Worm (Caenorhabditis elegans): ENCODE data around the gene cyp-29A2.

The cyp-29A2 gene

ce11 chrV:11174663-11175062 lies 42.7 kb upstream of the cyp-29A2 start:
- no peak for TF ChIP-seq nhr-232 (tag; optimal IDR thresholded peaks at IDR 0.05)
- TF ChIP-seq ets-4 (tag; optimal IDR thresholded peaks at IDR 0.05), result no peak
- no peak for TF ChIP-seq C08G9.2 (tag; optimal IDR thresholded peaks at IDR 0.05)
- TF ChIP-seq ceh-6 (GFP tag; optimal IDR thresholded peaks at IDR 0.05), result no peak
- no peak for TF ChIP-seq K02D7.2 (tag; optimal IDR thresholded peaks at IDR 0.05)
- TF ChIP-seq unc-55 (GFP tag; optimal IDR thresholded peaks at IDR 0.05), result no peak
- no peak for TF ChIP-seq C38D4.7 (GFP tag; optimal IDR thresholded peaks at IDR 0.05)
- TF ChIP-seq unc-3 (GFP tag; conservative IDR thresholded peaks at IDR 0.05), result no peak
- no peak for TF ChIP-seq unc-3 (tag; optimal IDR thresholded peaks at IDR 0.05)
- TF ChIP-seq ztf-16 (tag; optimal IDR thresholded peaks at IDR 0.05), result no peak
- no peak for TF ChIP-seq gmeb-2 (tag; optimal IDR thresholded peaks at IDR 0.05)
- TF ChIP-seq Y22D7AL.16 (tag; optimal IDR thresholded peaks at IDR 0.05), result no peak
- TF ChIP-seq tbx-2 (tag; optimal IDR thresholded peaks at IDR 0.05), result no peak
- TF ChIP-seq pros-1 (tag; optimal IDR thresholded peaks at IDR 0.05), result no peak
- TF ChIP-seq hlh-13 (GFP tag; optimal IDR thresholded peaks at IDR 0.05), result no peak
- no peak for TF ChIP-seq F13H6.1 (tag; optimal IDR thresholded peaks at IDR 0.05)

ce11 chrV:11176693-11177304 lies 40.6 kb upstream of the cyp-29A2 start:
- TF ChIP-seq elt-2 (tag; optimal IDR thresholded peaks at IDR 0.05), result peak; percentile 46

- TF ChIP-seq hlh-15 (tag; optimal IDR thresholded peaks at IDR 0.05), result no peak
- no peak for TF ChIP-seq tbx-7 (tag; optimal IDR thresholded peaks at IDR 0.05)
- no peak for TF ChIP-seq ets-4 (tag; optimal IDR thresholded peaks at IDR 0.05)
- no peak for TF ChIP-seq hlh-8 (tag; optimal IDR thresholded peaks at IDR 0.05)
- no peak for TF ChIP-seq fkh-10 (GFP tag; optimal IDR thresholded peaks at IDR 0.05)
- TF ChIP-seq odd-2 (tag; optimal IDR thresholded peaks at IDR 0.05), result no peak
- no peak for TF ChIP-seq mec-3 (tag; optimal IDR thresholded peaks at IDR 0.05; ENCODE audit: borderline replicate concordance)
- no peak for TF ChIP-seq dve-1 (tag; optimal IDR thresholded peaks at IDR 0.05)
These were observed 39.8 kb upstream of the cyp-29A2 start, which contains the start of gene gpa-1 for ce11 chrV:11177577-11177976. Gene gpa-1, minus strand, starts transcription at chrV:11177677.

- TF ChIP-seq ama-1 (optimal IDR thresholded peaks at IDR 0.05) (no peak), hlh-15 (tag; optimal IDR thresholded peaks at IDR 0.05) (no peak), unc-86 (tag; optimal IDR thresholded peaks at IDR 0.05) (no peak), unc-3 (GFP tag; conservative IDR thresholded peaks at IDR 0.05) (no peak), unc-3 (tag; optimal IDR thresholded peaks at IDR 0.05) (no peak), ceh-45 (GFP tag; IDR thresholded peaks at IDR 0.05) (no peak), K02D7.2 (tag; optimal IDR thresholded peaks at IDR 0.05) (no peak), ets-4 (tag; optimal IDR thresholded peaks at IDR 0.05) (no peak), elt-2 (tag; optimal IDR thresholded peaks at IDR 0.05) (no peak), ceh-34 (tag; optimal IDR thresholded peaks at IDR 0.05) (no peak), nhr-232 (tag; optimal IDR thresholded peaks at IDR 0.05) (no peak), ceh-2 (tag; optimal IDR thresholded peaks at IDR 0.05) (no peak)
These were observed 36.4 kb upstream of the cyp-29A2 start for ce11 chrV:11180951-11181350.

- TF ChIP-seq zip-5 (tag; optimal IDR thresholded peaks at IDR 0.05) (no peak), syd-9 (tag; optimal IDR thresholded peaks at IDR 0.05) (no peak), hlh-30 (tag; optimal IDR thresholded peaks at IDR 0.05; ENCODE audit: insufficient read depth) (no peak), K09A11.1 (tag; optimal IDR thresholded peaks at IDR 0.05; ENCODE audit: insufficient read depth) (no peak), hlh-8 (tag; optimal IDR thresholded peaks at IDR 0.05) (no peak), C38D4.7 (GFP tag; optimal IDR thresholded peaks at IDR 0.05) (no peak)
These were observed 34.5 kb upstream of the cyp-29A2 start, which contains the start of gene cnc-10 for ce11 chrV:11182925-11183324. Gene cnc-10, plus strand, starts transcription at chrV:11183225.
